Fruit fly (Drosophila melanogaster) whole organism, embryonic: ENCODE data around the gene CG3078.
A peak's percentile ranks its signal among the peaks of the same experiment; 100 is the strongest.

Source experiments
- Adf1 ChIP-seq: fragments of 200-800 bp; sonication (Bioruptor generic); IDR thresholded peaks from 2 replicates; pipeline ENCODE4 v1.3.6; 2022; ENCODE audit warnings: missing biosample characterization, missing genetic modification characterization
- CG10274 ChIP-seq: fragments of 200-800 bp; sonication (Bioruptor generic); optimal IDR thresholded peaks from 3 replicates; lab custom pipeline; 2017; ENCODE audit warnings: missing biosample characterization, mild to moderate bottlenecking, missing genetic modification characterization
- CG11247 ChIP-seq: fragments of 200-800 bp; sonication (Bioruptor generic); IDR thresholded peaks from 2 replicates; pipeline ENCODE4 v1.3.6; 2022; ENCODE audit warnings: missing biosample characterization, missing genetic modification characterization
- CG11696 ChIP-seq: fragments of 200-800 bp; sonication (Bioruptor generic); IDR thresholded peaks from 2 replicates; pipeline ENCODE4 v1.3.6; 2022; ENCODE audit warnings: missing biosample characterization, missing genetic modification characterization
- CG12942 ChIP-seq: fragments of 200-800 bp; sonication (Bioruptor generic); optimal IDR thresholded peaks from 3 replicates; lab custom pipeline; 2016; ENCODE audit warnings: missing biosample characterization, missing genetic modification characterization
- CG13287 ChIP-seq: fragments of 200-800 bp; sonication (Bioruptor generic); IDR thresholded peaks from 2 replicates; pipeline ENCODE4 v1.3.6; 2022; ENCODE audit warnings: missing biosample characterization, missing genetic modification characterization; ENCODE audit not compliant: partially characterized antibody
- CG13775 ChIP-seq: fragments of 200-800 bp; sonication (Bioruptor generic); optimal IDR thresholded peaks from 3 replicates; lab custom pipeline; 2017; ENCODE audit warnings: missing biosample characterization, mild to moderate bottlenecking, missing genetic modification characterization
- CG15011 ChIP-seq: fragments of 200-800 bp; sonication (Bioruptor generic); optimal IDR thresholded peaks from 3 replicates; lab custom pipeline; 2018; ENCODE audit warnings: missing biosample characterization, mild to moderate bottlenecking, missing genetic modification characterization
- CG15696 ChIP-seq: fragments of 200-800 bp; sonication (Bioruptor generic); optimal IDR thresholded peaks from 2 replicates; lab custom pipeline; 2019; ENCODE audit warnings: missing biosample characterization, mild to moderate bottlenecking, missing genetic modification characterization, moderate library complexity
- CG16863 ChIP-seq: fragments of 200-800 bp; sonication (Bioruptor generic); optimal IDR thresholded peaks from 3 replicates; lab custom pipeline; 2016; ENCODE audit warnings: missing biosample characterization, missing genetic modification characterization
- CG18476 ChIP-seq: fragments of 200-800 bp; sonication (Bioruptor generic); optimal IDR thresholded peaks from 2 replicates; lab custom pipeline; 2016; ENCODE audit warnings: missing biosample characterization, mild to moderate bottlenecking, missing genetic modification characterization
- CG4424 ChIP-seq: fragments of 200-800 bp; sonication (Bioruptor generic); optimal IDR thresholded peaks from 3 replicates; lab custom pipeline; 2016; ENCODE audit warnings: missing biosample characterization, missing genetic modification characterization
- CG4617 ChIP-seq: fragments of 200-800 bp; sonication (Bioruptor generic); optimal IDR thresholded peaks from 3 replicates; lab custom pipeline; 2016; ENCODE audit warnings: missing biosample characterization, missing genetic modification characterization, borderline replicate concordance
- CG7556 ChIP-seq: fragments of 200-800 bp; sonication (Bioruptor generic); optimal IDR thresholded peaks from 2 replicates; lab custom pipeline; 2017; ENCODE audit warnings: missing biosample characterization, mild to moderate bottlenecking, missing genetic modification characterization
- D19B ChIP-seq: fragments of 200-800 bp; sonication (Bioruptor generic); optimal IDR thresholded peaks from 2 replicates; lab custom pipeline; 2017; ENCODE audit warnings: missing biosample characterization, mild to moderate bottlenecking, missing genetic modification characterization
- Dip2 ChIP-seq: fragments of 200-800 bp; sonication (Bioruptor generic); IDR thresholded peaks from 2 replicates; pipeline ENCODE4 v1.3.6; 2022; ENCODE audit warnings: missing biosample characterization, missing genetic modification characterization
- Dll ChIP-seq: fragments of 200-800 bp; sonication (Bioruptor generic); IDR thresholded peaks from 4 replicates; pipeline ENCODE4 v1.3.6; 2022; ENCODE audit warnings: missing biosample characterization, missing genetic modification characterization; ENCODE audit not compliant: partially characterized antibody
- Fer1 ChIP-seq: fragments of 200-800 bp; sonication (Bioruptor generic); optimal IDR thresholded peaks from 2 replicates; lab custom pipeline; 2017; ENCODE audit warnings: missing biosample characterization, mild to moderate bottlenecking, missing genetic modification characterization
- Hey ChIP-seq: fragments of 200-800 bp; sonication (Bioruptor generic); optimal IDR thresholded peaks from 3 replicates; lab custom pipeline; 2018; ENCODE audit warnings: missing biosample characterization, mild to moderate bottlenecking, missing genetic modification characterization
- HmgZ ChIP-seq: fragments of 200-800 bp; sonication (Bioruptor generic); optimal IDR thresholded peaks from 2 replicates; lab custom pipeline; 2018; ENCODE audit warnings: missing biosample characterization, mild to moderate bottlenecking, missing genetic modification characterization
- Meics ChIP-seq: fragments of 200-800 bp; sonication (Bioruptor generic); optimal IDR thresholded peaks from 2 replicates; lab custom pipeline; 2017; ENCODE audit warnings: missing biosample characterization, mild to moderate bottlenecking, missing genetic modification characterization
- Opbp ChIP-seq: fragments of 200-800 bp; sonication (Bioruptor generic); IDR thresholded peaks from 3 replicates; pipeline ENCODE4 v1.3.6; 2022; ENCODE audit warnings: missing biosample characterization, missing genetic modification characterization; ENCODE audit not compliant: partially characterized antibody
- Poxn ChIP-seq: fragments of 200-800 bp; sonication (Bioruptor generic); IDR thresholded peaks from 2 replicates; pipeline ENCODE4 v1.3.6; 2022; ENCODE audit warnings: missing biosample characterization, missing genetic modification characterization
- Ptx1 ChIP-seq: fragments of 200-800 bp; sonication (Bioruptor generic); IDR thresholded peaks from 2 replicates; pipeline ENCODE4 v1.3.6; 2022; ENCODE audit warnings: missing biosample characterization, missing genetic modification characterization
- Ssrp ChIP-seq: fragments of 200-800 bp; sonication (Bioruptor generic); optimal IDR thresholded peaks from 2 replicates; lab custom pipeline; 2018; ENCODE audit warnings: missing biosample characterization, mild to moderate bottlenecking, missing genetic modification characterization, moderate library complexity
- Usf ChIP-seq: fragments of 200-800 bp; sonication (Bioruptor generic); optimal IDR thresholded peaks from 2 replicates; lab custom pipeline; 2017; ENCODE audit warnings: missing genotype, missing biosample characterization, missing genetic modification characterization
- Vsx1 ChIP-seq: fragments of 200-800 bp; sonication (Bioruptor generic); optimal IDR thresholded peaks from 2 replicates; lab custom pipeline; 2017; ENCODE audit warnings: missing biosample characterization, mild to moderate bottlenecking, missing genetic modification characterization, missing genetic modification reagents
- chif ChIP-seq, 2 experiments: fragments of 200-800 bp; sonication (Bioruptor generic); optimal IDR thresholded peaks; 3 replicates each; lab custom pipeline; 2016; ENCODE audit warnings: missing biosample characterization in 2 of 2, missing genetic modification characterization in 2 of 2
- chn ChIP-seq: fragments of 200-800 bp; sonication (Bioruptor generic); optimal IDR thresholded peaks from 2 replicates; lab custom pipeline; 2016; ENCODE audit warnings: missing biosample characterization, missing genetic modification characterization
- fd64A ChIP-seq: fragments of 200-800 bp; sonication (Bioruptor generic); optimal IDR thresholded peaks from 3 replicates; lab custom pipeline; 2018; ENCODE audit warnings: missing biosample characterization, mild to moderate bottlenecking, missing genetic modification characterization
- gro ChIP-seq: fragments of 200-800 bp; sonication (Bioruptor generic); optimal IDR thresholded peaks from 2 replicates; lab custom pipeline; 2016; ENCODE audit warnings: missing biosample characterization, missing genetic modification characterization
- hb ChIP-seq: fragments of 200-800 bp; sonication (Bioruptor generic); IDR thresholded peaks from 3 replicates; pipeline ENCODE4 v1.3.6; 2022; ENCODE audit warnings: missing biosample characterization, missing genetic modification characterization; ENCODE audit not compliant: partially characterized antibody
- jumu ChIP-seq: fragments of 200-800 bp; sonication (Bioruptor generic); optimal IDR thresholded peaks from 3 replicates; lab custom pipeline; 2016; ENCODE audit warnings: missing biosample characterization, missing genetic modification characterization
- knrl ChIP-seq: fragments of 200-800 bp; sonication (Bioruptor generic); IDR thresholded peaks from 3 replicates; pipeline ENCODE4 v1.3.6; 2022; ENCODE audit warnings: missing biosample characterization, missing genetic modification characterization; ENCODE audit not compliant: partially characterized antibody
- lab ChIP-seq: fragments of 200-800 bp; sonication (Bioruptor generic); optimal IDR thresholded peaks from 3 replicates; lab custom pipeline; 2017; ENCODE audit warnings: missing biosample characterization, missing genetic modification characterization, mild to moderate bottlenecking, moderate library complexity, missing genetic modification reagents
- mld ChIP-seq: fragments of 200-800 bp; sonication (Bioruptor generic); IDR thresholded peaks from 3 replicates; pipeline ENCODE4 v1.3.6; 2022; ENCODE audit warnings: missing biosample characterization, missing genetic modification characterization; ENCODE audit not compliant: partially characterized antibody
- org-1 ChIP-seq: fragments of 200-800 bp; sonication (Bioruptor generic); optimal IDR thresholded peaks from 2 replicates; lab custom pipeline; 2017; ENCODE audit warnings: missing biosample characterization, missing genetic modification characterization
- p53 ChIP-seq: fragments of 200-800 bp; sonication (Bioruptor generic); optimal IDR thresholded peaks from 2 replicates; lab custom pipeline; 2016; ENCODE audit warnings: missing biosample characterization, missing genetic modification characterization
- peb ChIP-seq: fragments of 200-800 bp; sonication (Bioruptor generic); IDR thresholded peaks from 2 replicates; pipeline ENCODE4 v1.3.6; 2022; ENCODE audit warnings: missing biosample characterization, missing genetic modification characterization
- pros ChIP-seq: fragments of 200-800 bp; sonication (Bioruptor generic); optimal IDR thresholded peaks from 3 replicates; lab custom pipeline; 2019; ENCODE audit warnings: missing biosample characterization, mild to moderate bottlenecking, missing genetic modification characterization, moderate library complexity
- repo ChIP-seq: fragments of 200-800 bp; sonication (Bioruptor generic); optimal IDR thresholded peaks from 2 replicates; lab custom pipeline; 2016; ENCODE audit warnings: missing biosample characterization, missing genetic modification characterization
- schlank ChIP-seq: fragments of 200-800 bp; sonication (Bioruptor generic); optimal IDR thresholded peaks from 2 replicates; lab custom pipeline; 2018; ENCODE audit warnings: missing biosample characterization, mild to moderate bottlenecking, missing genetic modification characterization
- shn ChIP-seq: fragments of 200-800 bp; sonication (Bioruptor generic); optimal IDR thresholded peaks from 3 replicates; lab custom pipeline; 2016; ENCODE audit warnings: missing biosample characterization, missing genetic modification characterization
- tap ChIP-seq: fragments of 200-800 bp; optimal IDR thresholded peaks from 3 replicates; lab custom pipeline; 2019; ENCODE audit warnings: missing biosample characterization, mild to moderate bottlenecking, missing genetic modification characterization, moderate library complexity
- tll ChIP-seq, 2 experiments: fragments of 200-800 bp in 1 of 2; fragments of >200 bp in 1 of 2; sonication (Bioruptor generic) in 1 of 2; optimal IDR thresholded peaks; 2 replicates each; lab custom pipeline; 2017 to 2019; ENCODE audit warnings: missing biosample characterization in 2 of 2, missing genetic modification characterization in 2 of 2, mild to moderate bottlenecking in 1 of 2, moderate library complexity in 1 of 2
- ttk ChIP-seq: fragments of 200-800 bp; sonication (Bioruptor generic); IDR thresholded peaks from 2 replicates; pipeline ENCODE4 v2.1.2; 2022; ENCODE audit warnings: missing biosample characterization, missing genetic modification characterization
- twi ChIP-seq: fragments of 200-800 bp; optimal IDR thresholded peaks from 2 replicates; lab custom pipeline; 2019; ENCODE audit warnings: missing biosample characterization, mild to moderate bottlenecking, missing genetic modification characterization, moderate library complexity

The CG3078 gene

DNA sequence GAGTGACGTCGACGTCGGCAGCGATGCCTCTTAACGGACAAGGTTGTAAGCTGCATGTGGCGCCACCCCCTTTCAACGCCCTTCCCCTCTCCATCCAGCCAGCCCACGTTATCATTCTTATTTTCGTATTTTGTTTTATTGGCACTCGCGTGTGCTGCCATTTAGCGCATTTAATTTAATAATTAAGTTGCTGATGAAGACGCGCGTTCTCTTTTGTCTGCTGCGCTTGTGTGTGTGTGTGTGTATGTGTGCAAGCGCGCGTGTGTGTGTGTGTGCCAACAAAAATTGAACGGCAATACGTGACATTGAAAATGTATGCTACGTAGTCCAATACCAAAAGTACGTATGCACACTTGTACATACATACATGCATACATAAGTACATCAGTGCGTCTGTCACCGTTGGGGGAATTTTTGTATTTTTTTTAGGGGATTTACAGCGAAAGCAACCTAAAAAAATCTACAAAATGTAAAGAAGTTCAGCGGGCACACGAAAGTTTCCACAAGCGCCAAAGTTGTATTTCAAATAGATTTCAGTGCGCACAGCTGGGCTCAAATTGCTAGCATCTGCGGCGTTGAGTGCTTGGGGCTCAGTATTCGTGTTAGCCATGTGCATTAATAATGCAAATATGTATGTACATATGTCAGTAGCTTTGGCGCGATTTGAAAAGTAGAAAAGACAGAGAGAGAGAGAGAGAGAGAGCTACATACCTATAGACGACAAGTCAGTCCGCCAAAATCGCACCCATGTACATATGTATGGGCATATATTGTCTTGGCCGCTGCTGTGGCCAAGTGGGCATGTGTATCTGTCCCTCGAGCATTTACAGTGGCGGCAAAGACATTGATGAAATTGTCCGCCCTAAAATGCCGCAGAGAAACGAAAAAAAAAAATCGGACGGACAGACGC lies 42.2 kb upstream of the CG3078 start (continued):
- peak; percentile 71 for TF ChIP-seq CG15011
- TF ChIP-seq CG13287 (GFP tag; lab: Robert Waterston, UW), result no peak

DNA sequence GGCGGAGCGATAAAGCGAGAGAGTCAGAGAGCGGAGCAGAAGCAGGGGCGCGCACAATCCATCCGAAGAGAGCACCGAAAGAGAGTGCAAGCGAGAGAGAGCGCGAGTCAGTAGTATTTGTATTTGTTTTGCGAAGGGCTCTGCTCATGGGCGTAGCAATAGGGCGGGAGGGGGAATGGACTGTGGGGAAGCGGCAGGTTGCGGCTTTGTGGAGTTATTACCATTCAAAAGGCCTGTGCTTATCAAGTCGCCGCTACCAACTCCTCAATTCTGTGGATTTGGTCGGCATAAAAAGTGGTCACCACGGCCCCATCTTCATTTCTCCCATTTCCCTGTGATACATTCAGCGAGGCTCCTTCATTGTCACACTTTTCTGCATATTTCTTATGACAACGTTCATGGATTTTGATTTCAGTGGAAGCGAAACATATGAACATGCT lies 41.4 kb upstream of the CG3078 start:
- TF ChIP-seq ttk (GFP tag; lab: Robert Waterston, UW), result 0 out of 2 replicates have a peak, but pooled peaks have one; percentile 7
- peak; percentile 5 for TF ChIP-seq CG10274 (GFP tag; lab: Kevin White, UChicago)
- TF ChIP-seq Hey, result no peak
- no peak for TF ChIP-seq Ssrp
- TF ChIP-seq Fer1 (GFP tag; lab: Kevin White, UChicago), result peak; percentile 71
- no peak for TF ChIP-seq CG4617 (GFP tag; lab: Kevin White, UChicago)
- no peak for TF ChIP-seq hb (GFP tag; lab: Robert Waterston, UW)
- no peak for TF ChIP-seq shn (GFP tag; lab: Kevin White, UChicago)
- TF ChIP-seq Vsx1, result no peak
- TF ChIP-seq Dip2 (GFP tag; lab: Robert Waterston, UW), result no peak
- TF ChIP-seq mld (GFP tag; lab: Robert Waterston, UW), result no peak
- TF ChIP-seq Poxn (GFP tag; lab: Robert Waterston, UW), result no peak
- TF ChIP-seq Dll, result no peak
- no peak for TF ChIP-seq CG16863 (GFP tag; lab: Kevin White, UChicago)
- TF ChIP-seq CG12942 (GFP tag; lab: Kevin White, UChicago), result no peak
- peak; percentile 62 for TF ChIP-seq org-1 (GFP tag; lab: Kevin White, UChicago)
- no peak for TF ChIP-seq repo (GFP tag; lab: Kevin White, UChicago)
- peak; percentile 42 for TF ChIP-seq D19B
- no peak for TF ChIP-seq gro (GFP tag; lab: Kevin White, UChicago)
- TF ChIP-seq schlank (tag; lab: Kevin White, UChicago), result peak; percentile 52
- peak; percentile 20 for TF ChIP-seq CG15696 (tag; lab: Kevin White, UChicago)
- TF ChIP-seq CG18476 (GFP tag; lab: Kevin White, UChicago), result no peak
- no peak for TF ChIP-seq pros
- TF ChIP-seq twi (tag; lab: Kevin White, UChicago), result no peak
- TF ChIP-seq CG7556 (GFP tag; lab: Kevin White, UChicago), result no peak
- peak; percentile 35 for TF ChIP-seq Usf
- TF ChIP-seq chn (GFP tag; lab: Kevin White, UChicago), result no peak
- TF ChIP-seq CG11247, result no peak
- no peak for TF ChIP-seq jumu (GFP tag; lab: Kevin White, UChicago)
- TF ChIP-seq HmgZ, result peak; percentile 54
- TF ChIP-seq lab, result peak; percentile 61
- TF ChIP-seq chif (GFP tag; optimal IDR thresholded peaks at IDR 0.05; lab: Kevin White, UChicago), result no peak
- TF ChIP-seq peb (GFP tag; lab: Robert Waterston, UW), result no peak
- no peak for TF ChIP-seq fd64A (GFP tag; lab: Kevin White, UChicago)
- TF ChIP-seq knrl (GFP tag; lab: Robert Waterston, UW), result no peak
- peak; percentile 62 for TF ChIP-seq Ptx1 (GFP tag; lab: Robert Waterston, UW)
- TF ChIP-seq CG4424, result no peak
- no peak for TF ChIP-seq p53 (GFP tag; lab: Kevin White, UChicago)
- TF ChIP-seq CG13775 (GFP tag; lab: Kevin White, UChicago), result no peak
- TF ChIP-seq tll (GFP tag; optimal IDR thresholded peaks at IDR 0.05; lab: Kevin White, UChicago), result no peak
- no peak for TF ChIP-seq Opbp
- TF ChIP-seq Adf1, result no peak; the same call in 1 of the 2 replicates
- no peak for TF ChIP-seq tap (tag; lab: Kevin White, UChicago)
- TF ChIP-seq Meics, result peak; percentile 63
- TF ChIP-seq CG11696 (GFP tag; lab: Robert Waterston, UW), result no peak
